Fruit fly (Drosophila melanogaster): ENCODE data around the gene CG42393.

CG42393 gene

dm6 chr3L:18078614-18079013 is 36.1 kb downstream of the CG42393 start (continued):
- TF ChIP-seq CG3919 (GFP tag; optimal IDR thresholded peaks at IDR 0.05) (peak; percentile 43), CG32006 (GFP tag; optimal IDR thresholded peaks at IDR 0.05) (peak; percentile 74), Gug (GFP tag; IDR thresholded peaks at IDR 0.05) (peak; percentile 36; the same call in 1 of the 2 replicates), eg (GFP tag; IDR thresholded peaks at IDR 0.05) (peak; percentile 62; the same call in 2 of the 3 replicates), Ets21C (GFP tag; optimal IDR thresholded peaks at IDR 0.05) (no peak), topi (GFP tag; optimal IDR thresholded peaks at IDR 0.05) (peak; percentile 0), CG6163 (GFP tag; IDR thresholded peaks at IDR 0.05) (no peak), Blimp-1 (GFP tag; optimal IDR thresholded peaks at IDR 0.05) (no peak)

dm6 chr3L:18079123-18079522 is 36.6 kb downstream of the CG42393 start:
- no peak for TF ChIP-seq CG6792 (GFP tag; optimal IDR thresholded peaks at IDR 0.05)
- no peak for TF ChIP-seq Eip93F (GFP tag; optimal IDR thresholded peaks at IDR 0.05)
- no peak for TF ChIP-seq CG1621 (tag; optimal IDR thresholded peaks at IDR 0.05)
- no peak for TF ChIP-seq Hr4 (GFP tag; optimal IDR thresholded peaks at IDR 0.05)
- no peak for TF ChIP-seq CG16779 (tag; optimal IDR thresholded peaks at IDR 0.05)
- no peak for TF ChIP-seq CG9139 (GFP tag; optimal IDR thresholded peaks at IDR 0.05)
- TF ChIP-seq eg (GFP tag; IDR thresholded peaks at IDR 0.05), result no peak
- TF ChIP-seq net (GFP tag; optimal IDR thresholded peaks at IDR 0.05), result no peak
- no peak for TF ChIP-seq CG11902 (GFP tag; optimal IDR thresholded peaks at IDR 0.05)
- TF ChIP-seq Sox14 (GFP tag; optimal IDR thresholded peaks at IDR 0.05), result no peak
- TF ChIP-seq svp (GFP tag), result no peak
- TF ChIP-seq CG3032 (tag; optimal IDR thresholded peaks at IDR 0.05), result no peak
- no peak for TF ChIP-seq CG10631 (GFP tag; optimal IDR thresholded peaks at IDR 0.05)
- TF ChIP-seq CG6163 (GFP tag; IDR thresholded peaks at IDR 0.05), result no peak
- no peak for TF ChIP-seq CG11294 (GFP tag; IDR thresholded peaks at IDR 0.05)
- TF ChIP-seq Eip78C (GFP tag), result no peak
- no peak for TF ChIP-seq Gug (GFP tag; IDR thresholded peaks at IDR 0.05)

dm6 chr3L:18079610-18080497 is 37.3 kb downstream of the CG42393 start:
- TF ChIP-seq CG9139 (GFP tag; optimal IDR thresholded peaks at IDR 0.05) (peak; percentile 88), CG6792 (GFP tag; optimal IDR thresholded peaks at IDR 0.05) (peak; percentile 41), pdm3 (GFP tag; optimal IDR thresholded peaks at IDR 0.05) (peak; percentile 49), CG32006 (GFP tag; optimal IDR thresholded peaks at IDR 0.05) (peak; percentile 87), Eip75B (GFP tag; optimal IDR thresholded peaks at IDR 0.05) (peak; percentile 37), fd85E (GFP tag; optimal IDR thresholded peaks at IDR 0.05) (no peak), Sox102F (GFP tag; optimal IDR thresholded peaks at IDR 0.05) (peak; percentile 35), ss (GFP tag; optimal IDR thresholded peaks at IDR 0.05) (peak; percentile 85 to 88), Gug (GFP tag; IDR thresholded peaks at IDR 0.05) (peak; percentile 68), Hr4 (GFP tag; optimal IDR thresholded peaks at IDR 0.05) (peak; percentile 73), CG34406 (GFP tag; optimal IDR thresholded peaks at IDR 0.05) (peak; percentile 23), CG6276 (GFP tag; optimal IDR thresholded peaks at IDR 0.05) (peak; percentile 65), Sox15 (GFP tag; optimal IDR thresholded peaks at IDR 0.05) (no peak), lz (GFP tag; optimal IDR thresholded peaks at IDR 0.05) (peak; percentile 28), achi (GFP tag; optimal IDR thresholded peaks at IDR 0.05) (peak; percentile 73), Lpt (GFP tag; optimal IDR thresholded peaks at IDR 0.05) (peak; percentile 74), CG10669 (GFP tag; optimal IDR thresholded peaks at IDR 0.05) (peak; percentile 36), fd59A (GFP tag; optimal IDR thresholded peaks at IDR 0.05) (peak; percentile 48), CG31627 (GFP tag; optimal IDR thresholded peaks at IDR 0.05) (no peak), topi (GFP tag; optimal IDR thresholded peaks at IDR 0.05) (peak; percentile 5), CG1621 (tag; optimal IDR thresholded peaks at IDR 0.05) (peak; percentile 42), OdsH (GFP tag; optimal IDR thresholded peaks at IDR 0.05) (peak; percentile 67), dsx (GFP tag; optimal IDR thresholded peaks at IDR 0.05; ENCODE audit: poor library complexity, severe bottlenecking) (peak; percentile 60), Met (GFP tag; optimal IDR thresholded peaks at IDR 0.05) (no peak), Hr38 (GFP tag; optimal IDR thresholded peaks at IDR 0.05) (no peak), acj6 (GFP tag; optimal IDR thresholded peaks at IDR 0.05) (peak; percentile 66), cyc (GFP tag; optimal IDR thresholded peaks at IDR 0.05) (peak; percentile 14), esn (GFP tag; optimal IDR thresholded peaks at IDR 0.05) (peak; percentile 18), Eip78C (GFP tag) (peak; percentile 83), vri (GFP tag; optimal IDR thresholded peaks at IDR 0.05) (no peak), CG8319 (GFP tag; optimal IDR thresholded peaks at IDR 0.05) (no peak), CG10631 (GFP tag; optimal IDR thresholded peaks at IDR 0.05) (peak; percentile 89), CG15336 (GFP tag; IDR thresholded peaks at IDR 0.05) (peak; percentile 68)

All from whole organism, prepupa.